Fruit fly (Drosophila melanogaster) whole organism, embryonic: ENCODE results near the gene CG6739.
A peak's percentile ranks its signal among the peaks of the same experiment; 100 is the strongest.

Experiments used
- Adf1 ChIP-seq: fragments of 200-800 bp; sonication (Bioruptor generic); IDR thresholded peaks from 2 replicates; pipeline ENCODE4 v1.3.6; 2022; ENCODE audit warnings: missing biosample characterization, missing genetic modification characterization
- Atf-2 ChIP-seq: fragments of 200-800 bp; sonication (Bioruptor generic); optimal IDR thresholded peaks from 2 replicates; lab custom pipeline; 2016; ENCODE audit warnings: missing biosample characterization, missing genetic modification characterization
- Awh ChIP-seq: fragments of 200-800 bp; sonication (Bioruptor generic); IDR thresholded peaks from 2 replicates; pipeline ENCODE4, ENCODE4 v1.3.6; 2022; ENCODE audit warnings: missing biosample characterization, missing genetic modification characterization
- BtbVII ChIP-seq: fragments of 200-800 bp; sonication (Bioruptor generic); optimal IDR thresholded peaks from 3 replicates; lab custom pipeline; 2017; ENCODE audit warnings: missing biosample characterization, mild to moderate bottlenecking, missing genetic modification characterization
- CG10267 ChIP-seq: fragments of 200-800 bp; sonication (Bioruptor generic); optimal IDR thresholded peaks from 2 replicates; lab custom pipeline; 2018; ENCODE audit warnings: missing biosample characterization, mild to moderate bottlenecking, missing genetic modification characterization, moderate library complexity
- CG10366 ChIP-seq: fragments of 200-800 bp; sonication (Bioruptor generic); IDR thresholded peaks from 2 replicates; pipeline ENCODE4 v1.3.6; 2022; ENCODE audit warnings: missing biosample characterization, missing genetic modification characterization
- CG10979 ChIP-seq: fragments of 200-800 bp; sonication (Bioruptor generic); optimal IDR thresholded peaks from 2 replicates; lab custom pipeline; 2018; ENCODE audit warnings: missing biosample characterization, mild to moderate bottlenecking, missing genetic modification characterization, moderate library complexity
- CG11093 ChIP-seq: fragments of 200-800 bp; sonication (Bioruptor generic); IDR thresholded peaks from 3 replicates; pipeline ENCODE4 v1.3.6; 2022; ENCODE audit warnings: missing biosample characterization, missing genetic modification characterization
- CG11504 ChIP-seq: fragments of 200-800 bp; sonication (Bioruptor generic); optimal IDR thresholded peaks from 3 replicates; lab custom pipeline; 2019; ENCODE audit warnings: missing biosample characterization, mild to moderate bottlenecking, missing genetic modification characterization, moderate library complexity
- CG15514 ChIP-seq: fragments of 200-800 bp; sonication (Bioruptor generic); optimal IDR thresholded peaks from 3 replicates; lab custom pipeline; 2017; ENCODE audit warnings: missing biosample characterization, missing genetic modification characterization, mild to moderate bottlenecking, moderate library complexity, missing genetic modification reagents
- CG15601 ChIP-seq: fragments of 200-800 bp; sonication (Bioruptor generic); optimal IDR thresholded peaks from 3 replicates; lab custom pipeline; 2019; ENCODE audit warnings: missing biosample characterization, mild to moderate bottlenecking, missing genetic modification characterization, moderate library complexity
- CG15696 ChIP-seq: fragments of 200-800 bp; sonication (Bioruptor generic); optimal IDR thresholded peaks from 2 replicates; lab custom pipeline; 2019; ENCODE audit warnings: missing biosample characterization, mild to moderate bottlenecking, missing genetic modification characterization, moderate library complexity
- CG16863 ChIP-seq: fragments of 200-800 bp; sonication (Bioruptor generic); optimal IDR thresholded peaks from 3 replicates; lab custom pipeline; 2016; ENCODE audit warnings: missing biosample characterization, missing genetic modification characterization
- CG18262 ChIP-seq: fragments of 200-800 bp; optimal IDR thresholded peaks from 3 replicates; lab custom pipeline; 2019; ENCODE audit warnings: missing biosample characterization, mild to moderate bottlenecking, missing genetic modification characterization, moderate library complexity
- CG2199 ChIP-seq: fragments of 200-800 bp; sonication (Bioruptor generic); IDR thresholded peaks from 3 replicates; pipeline ENCODE4 v1.3.6; 2022; ENCODE audit warnings: missing biosample characterization, missing genetic modification characterization
- CG2712 ChIP-seq: fragments of 200-800 bp; optimal IDR thresholded peaks from 3 replicates; lab custom pipeline; 2019; ENCODE audit warnings: missing biosample characterization, mild to moderate bottlenecking, missing genetic modification characterization, moderate library complexity
- CG30020 ChIP-seq: fragments of 200-800 bp; optimal IDR thresholded peaks from 2 replicates; lab custom pipeline; 2019; ENCODE audit warnings: missing biosample characterization, mild to moderate bottlenecking, missing genetic modification characterization, moderate library complexity
- CG31224 ChIP-seq: fragments of 200-800 bp; sonication (Bioruptor generic); IDR thresholded peaks from 2 replicates; pipeline ENCODE4 v1.3.6; 2022; ENCODE audit warnings: missing biosample characterization, missing genetic modification characterization
- CG32772 ChIP-seq: fragments of 200-800 bp; sonication (Bioruptor generic); IDR thresholded peaks from 2 replicates; pipeline ENCODE4 v1.3.6; 2022; ENCODE audit warnings: missing biosample characterization, missing genetic modification characterization
- CG4730 ChIP-seq: fragments of 200-800 bp; sonication (Bioruptor generic); IDR thresholded peaks from 2 replicates; pipeline ENCODE4 v1.3.6; 2022; ENCODE audit warnings: missing biosample characterization, missing genetic modification characterization
- CG6689 ChIP-seq: fragments of 200-800 bp; sonication (Bioruptor generic); IDR thresholded peaks from 2 replicates; pipeline ENCODE4 v1.3.6; 2022; ENCODE audit warnings: missing biosample characterization, missing genetic modification characterization
- H15 ChIP-seq: fragments of 200-800 bp; sonication (Bioruptor generic); IDR thresholded peaks from 3 replicates; pipeline ENCODE4 v1.3.6; 2022; ENCODE audit warnings: missing biosample characterization, missing genetic modification characterization
- Med ChIP-seq: fragments of 200-800 bp; sonication (Bioruptor generic); peaks from one replicate; lab custom pipeline; 2016; ENCODE audit warnings: missing biosample characterization, missing genetic modification characterization, mild to moderate bottlenecking, inconsistent platforms, moderate library complexity
- Oaz ChIP-seq: fragments of 200-800 bp; sonication (Bioruptor generic); IDR thresholded peaks from 2 replicates; pipeline ENCODE4 v1.3.6; 2022; ENCODE audit warnings: missing biosample characterization, missing genetic modification characterization
- Opbp ChIP-seq: fragments of 200-800 bp; sonication (Bioruptor generic); IDR thresholded peaks from 3 replicates; pipeline ENCODE4 v1.3.6; 2022; ENCODE audit warnings: missing biosample characterization, missing genetic modification characterization; ENCODE audit not compliant: partially characterized antibody
- Tbp ChIP-seq: fragments of >200 bp; optimal IDR thresholded peaks from 2 replicates; lab custom pipeline; 2018; ENCODE audit warnings: missing biosample characterization, missing genetic modification characterization
- Trl ChIP-seq, 3 experiments: fragments of >200 bp in 2 of 3; fragments of 200-800 bp in 1 of 3; sonication (Bioruptor generic) in 1 of 3; optimal IDR thresholded peaks; 2 replicates in 1 of 3; 3 replicates in 2 of 3; lab custom pipeline; 2016 to 2017; ENCODE audit warnings: missing biosample characterization in 1 of 3, missing genetic modification characterization in 1 of 3
- Xbp1 ChIP-seq: fragments of 200-800 bp; sonication (Bioruptor generic); optimal IDR thresholded peaks from 3 replicates; lab custom pipeline; 2016; ENCODE audit warnings: missing biosample characterization, mild to moderate bottlenecking, missing genetic modification characterization
- al ChIP-seq: fragments of 200-800 bp; sonication (Bioruptor generic); IDR thresholded peaks from 2 replicates; pipeline ENCODE4 v1.3.6; 2022; ENCODE audit warnings: missing biosample characterization, missing genetic modification characterization
- caup ChIP-seq: fragments of 200-800 bp; sonication (Bioruptor generic); optimal IDR thresholded peaks from 3 replicates; lab custom pipeline; 2017; ENCODE audit warnings: missing biosample characterization, mild to moderate bottlenecking, missing genetic modification characterization, moderate library complexity; ENCODE audit not compliant: severe bottlenecking
- chn ChIP-seq: fragments of 200-800 bp; sonication (Bioruptor generic); optimal IDR thresholded peaks from 2 replicates; lab custom pipeline; 2016; ENCODE audit warnings: missing biosample characterization, missing genetic modification characterization
- fu2 ChIP-seq: fragments of 200-800 bp; sonication (Bioruptor generic); optimal IDR thresholded peaks from 2 replicates; lab custom pipeline; 2016; ENCODE audit warnings: missing biosample characterization, missing genetic modification characterization
- grn ChIP-seq: fragments of 200-800 bp; sonication (Bioruptor generic); optimal IDR thresholded peaks from 3 replicates; lab custom pipeline; 2017; ENCODE audit warnings: missing biosample characterization, missing genetic modification characterization
- hbn ChIP-seq: fragments of 200-800 bp; sonication (Bioruptor generic); IDR thresholded peaks from 2 replicates; pipeline ENCODE4 v1.3.6; 2022; ENCODE audit warnings: missing biosample characterization, missing genetic modification characterization; ENCODE audit not compliant: partially characterized antibody
- hkb ChIP-seq, 2 experiments: fragments of 200-800 bp in 1 of 2; fragments of >200 bp in 1 of 2; sonication (Bioruptor generic) in 1 of 2; IDR thresholded peaks in 1 of 2; optimal IDR thresholded peaks in 1 of 2; 2 replicates each; pipeline versions ENCODE4 v1.3.6 to Lab custom; 2017 to 2022; ENCODE audit warnings: missing biosample characterization in 1 of 2, missing genetic modification characterization in 1 of 2
- insv ChIP-seq, 2 experiments: fragments of 200-800 bp; sonication (Bioruptor generic); optimal IDR thresholded peaks; 3 replicates each; lab custom pipeline; 2016 to 2018; ENCODE audit warnings: missing biosample characterization in 2 of 2, missing genetic modification characterization in 2 of 2
- jigr1 ChIP-seq: fragments of 200-800 bp; sonication (Bioruptor generic); IDR thresholded peaks from 3 replicates; pipeline ENCODE4 v1.3.6; 2022; ENCODE audit warnings: missing biosample characterization, missing genetic modification characterization
- kah ChIP-seq: fragments of 200-800 bp; sonication (Bioruptor generic); optimal IDR thresholded peaks from 2 replicates; lab custom pipeline; 2018; ENCODE audit warnings: missing biosample characterization, mild to moderate bottlenecking, missing genetic modification characterization
- pan ChIP-seq, 4 experiments: fragments of >200 bp in 3 of 4; fragments of 200-800 bp in 1 of 4; sonication (Bioruptor generic) in 1 of 4; optimal IDR thresholded peaks in 3 of 4; IDR thresholded peaks in 1 of 4; 2 replicates each; pipeline versions ENCODE4 v1.3.6 to Lab custom; 2017 to 2022; ENCODE audit warnings: missing biosample characterization in 2 of 4, missing genetic modification characterization in 2 of 4, mixed read lengths in 1 of 4
- phol ChIP-seq: fragments of 200-800 bp; sonication (Bioruptor generic); optimal IDR thresholded peaks from 3 replicates; lab custom pipeline; 2018; ENCODE audit warnings: missing biosample characterization, mild to moderate bottlenecking, missing genetic modification characterization, moderate library complexity
- pnt ChIP-seq: fragments of 200-800 bp; sonication (Bioruptor generic); optimal IDR thresholded peaks from 3 replicates; lab custom pipeline; 2016; ENCODE audit warnings: missing biosample characterization, missing genetic modification characterization
- pros ChIP-seq: fragments of 200-800 bp; sonication (Bioruptor generic); optimal IDR thresholded peaks from 3 replicates; lab custom pipeline; 2019; ENCODE audit warnings: missing biosample characterization, mild to moderate bottlenecking, missing genetic modification characterization, moderate library complexity
- ro ChIP-seq: fragments of 200-800 bp; sonication (Bioruptor generic); IDR thresholded peaks from 2 replicates; pipeline ENCODE4 v1.3.6; 2022; ENCODE audit warnings: missing biosample characterization, missing genetic modification characterization
- tup ChIP-seq: fragments of 200-800 bp; sonication (Bioruptor generic); optimal IDR thresholded peaks from 2 replicates; lab custom pipeline; 2016; ENCODE audit warnings: missing biosample characterization, mild to moderate bottlenecking, missing genetic modification characterization, moderate library complexity
- unc-4 ChIP-seq: fragments of 200-800 bp; sonication (Bioruptor generic); IDR thresholded peaks from 2 replicates; pipeline ENCODE4 v1.3.6; 2022; ENCODE audit warnings: missing biosample characterization, missing genetic modification characterization; ENCODE audit not compliant: partially characterized antibody
- wek ChIP-seq: fragments of 200-800 bp; sonication (Bioruptor generic); optimal IDR thresholded peaks from 3 replicates; lab custom pipeline; 2018; ENCODE audit warnings: missing biosample characterization, mild to moderate bottlenecking, missing genetic modification characterization, moderate library complexity
- yki ChIP-seq: fragments of >200 bp; optimal IDR thresholded peaks from 3 replicates; lab custom pipeline; 2018
- z ChIP-seq: fragments of 200-800 bp; sonication (Bioruptor generic); IDR thresholded peaks from 3 replicates; pipeline ENCODE4 v1.3.6; 2022; ENCODE audit warnings: missing biosample characterization, missing genetic modification characterization

CG6739 gene

DNA sequence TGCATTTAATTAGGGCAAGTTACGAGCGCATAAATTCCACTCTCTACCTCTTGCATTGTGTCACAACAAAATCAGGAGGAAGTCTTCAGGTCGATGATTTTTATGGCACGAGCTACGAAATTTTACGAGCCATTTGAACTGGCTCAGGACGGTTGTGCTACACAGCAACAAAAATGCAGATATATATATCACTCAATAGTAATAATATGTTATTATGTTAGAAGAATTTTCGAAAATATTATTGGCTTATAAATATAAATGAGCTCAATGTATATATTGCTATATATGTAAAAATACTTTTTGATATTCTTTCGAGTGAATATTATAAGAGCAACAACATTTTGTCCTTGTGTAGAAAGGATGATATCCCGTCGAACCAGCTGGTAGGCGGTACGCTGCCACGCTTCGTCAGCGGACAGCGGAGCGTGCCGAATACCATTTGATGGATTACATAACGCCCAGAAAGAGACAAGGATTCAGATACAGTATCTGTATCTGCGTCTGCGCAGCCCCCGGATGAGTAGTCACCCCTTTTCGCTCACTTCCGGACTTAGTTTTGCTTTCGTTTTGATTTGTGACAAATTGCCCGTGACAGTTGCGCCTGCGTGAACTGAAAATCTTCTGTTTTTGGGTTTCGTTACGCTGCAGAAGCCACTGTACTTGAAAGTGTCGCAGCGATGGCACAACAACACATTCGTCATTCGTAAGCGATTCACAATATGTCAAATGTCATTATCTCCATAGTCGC, 16.1 kb downstream of the CG6739 start (continued):
- no peak for TF ChIP-seq CG15601
- TF ChIP-seq CG30020 (tag; lab: Kevin White, UChicago): no peak
- no peak for TF ChIP-seq BtbVII (GFP tag; lab: Kevin White, UChicago)
- TF ChIP-seq Xbp1 (GFP tag; lab: Kevin White, UChicago): no peak
- no peak for TF ChIP-seq CG10366
- TF ChIP-seq CG15696: peak; percentile 33
- no peak for TF ChIP-seq yki (lab: Kevin White, UChicago)
- TF ChIP-seq jigr1 (GFP tag; lab: Robert Waterston, UW): no peak
- peak; percentile 17 for TF ChIP-seq CG11504
- TF ChIP-seq pan (optimal IDR thresholded peaks at IDR 0.05; lab: Kevin White, UChicago): no peak
- TF ChIP-seq pan (GFP tag; optimal IDR thresholded peaks at IDR 0.05 in 1 of 2, IDR thresholded peaks at IDR 0.05 in 1 of 2): no peak
- no peak for TF ChIP-seq pnt (GFP tag; lab: Kevin White, UChicago)
- TF ChIP-seq CG4730 (GFP tag; lab: Robert Waterston, UW): no peak
- no peak for TF ChIP-seq Trl (optimal IDR thresholded peaks at IDR 0.05; lab: Kevin White, UChicago)
- no peak for TF ChIP-seq Trl (GFP tag; optimal IDR thresholded peaks at IDR 0.05; lab: Kevin White, UChicago)
- no peak for TF ChIP-seq insv (GFP tag; optimal IDR thresholded peaks at IDR 0.05; lab: Kevin White, UChicago)
- peak; percentile 26; the same call in 1 of the 2 replicates for TF ChIP-seq CG6689
- TF ChIP-seq caup (GFP tag; lab: Kevin White, UChicago): no peak
- TF ChIP-seq CG32772 (GFP tag; lab: Robert Waterston, UW): no peak
- TF ChIP-seq Atf-2 (GFP tag; lab: Kevin White, UChicago): no peak
- no peak for TF ChIP-seq Awh (GFP tag; lab: Robert Waterston, UW)
- no peak for TF ChIP-seq CG15514 (GFP tag; lab: Kevin White, UChicago)
- no peak for TF ChIP-seq al (GFP tag; lab: Robert Waterston, UW)
- no peak for TF ChIP-seq CG11093
- TF ChIP-seq CG18262 (tag; lab: Kevin White, UChicago): peak; percentile 47
- peak; percentile 9 for TF ChIP-seq phol (tag; lab: Kevin White, UChicago)
- no peak for TF ChIP-seq ro (GFP tag; lab: Robert Waterston, UW)
- TF ChIP-seq Opbp (GFP tag; lab: Robert Waterston, UW): no peak
- TF ChIP-seq z (GFP tag; lab: Robert Waterston, UW): no peak
- peak; percentile 26 for TF ChIP-seq pros
- TF ChIP-seq wek (GFP tag; lab: Kevin White, UChicago): no peak
- TF ChIP-seq CG10267 (tag; lab: Kevin White, UChicago): peak; percentile 39
- TF ChIP-seq CG10979 (tag; lab: Kevin White, UChicago): peak; percentile 59
- TF ChIP-seq chn: no peak
- no peak for TF ChIP-seq CG31224 (GFP tag; lab: Robert Waterston, UW)
- TF ChIP-seq unc-4: no peak
- peak; percentile 6 for TF ChIP-seq Med (GFP tag; lab: Kevin White, UChicago)
- no peak for TF ChIP-seq kah (GFP tag; lab: Kevin White, UChicago)
- TF ChIP-seq Adf1 (GFP tag; lab: Robert Waterston, UW): no peak
- no peak for TF ChIP-seq fu2 (GFP tag; lab: Kevin White, UChicago)
- no peak for TF ChIP-seq CG16863
- TF ChIP-seq Oaz (GFP tag; lab: Robert Waterston, UW): no peak
- no peak for TF ChIP-seq grn (GFP tag; lab: Kevin White, UChicago)
- peak; percentile 52 for TF ChIP-seq CG2712 (tag; lab: Kevin White, UChicago)
- no peak for TF ChIP-seq hkb (optimal IDR thresholded peaks at IDR 0.05; lab: Kevin White, UChicago)
- TF ChIP-seq hkb (GFP tag; IDR thresholded peaks at IDR 0.05; lab: Robert Waterston, UW): no peak
- 0 out of 3 replicates have a peak, but pooled peaks have one; percentile 29 for TF ChIP-seq H15 (GFP tag; lab: Robert Waterston, UW)
- TF ChIP-seq CG2199 (GFP tag; lab: Robert Waterston, UW): 0 out of 3 replicates have a peak, but pooled peaks have one; percentile 46
- TF ChIP-seq Tbp (GFP tag; lab: Kevin White, UChicago): no peak
- TF ChIP-seq hbn (GFP tag; lab: Robert Waterston, UW): no peak
- no peak for TF ChIP-seq tup
